Fruit fly (Drosophila melanogaster) whole organism, wandering third instar larva: ENCODE results near the gene CG14075.

ENCODE experiments used
- Abd-B ChIP-seq: fragments of >200 bp; optimal IDR thresholded peaks from 2 replicates; lab custom pipeline; 2017; ENCODE audit warnings: missing biosample characterization, missing genetic modification characterization
- CrebA ChIP-seq: fragments of 200-800 bp; sonication (Bioruptor generic); optimal IDR thresholded peaks from 2 replicates; lab custom pipeline; 2016; ENCODE audit warnings: missing biosample characterization, mild to moderate bottlenecking, missing genetic modification characterization, borderline replicate concordance
- Dif ChIP-seq: fragments of 200-275, 200-300 bp; sonication (Bioruptor generic); optimal IDR thresholded peaks from 2 replicates; lab custom pipeline; 2018; ENCODE audit warnings: missing biosample characterization, missing genetic modification characterization; ENCODE audit not compliant: partially characterized antibody
- Hnf4 ChIP-seq: fragments of 200-800 bp; sonication (Bioruptor generic); optimal IDR thresholded peaks from 2 replicates; lab custom pipeline; 2016; ENCODE audit warnings: missing biosample characterization, mild to moderate bottlenecking, missing genetic modification characterization
- Hr83 ChIP-seq: fragments of 200-300 bp; sonication (Bioruptor generic); optimal IDR thresholded peaks from 2 replicates; lab custom pipeline; 2016; ENCODE audit warnings: missing biosample characterization, mild to moderate bottlenecking, missing genetic modification characterization, moderate library complexity; ENCODE audit not compliant: poor library complexity, severe bottlenecking
- Jra ChIP-seq: sonication (Bioruptor generic); optimal IDR thresholded peaks from 2 replicates; lab custom pipeline; 2016; ENCODE audit warnings: missing biosample characterization, missing genetic modification characterization
- Mio ChIP-seq: sonication (Bioruptor generic); optimal IDR thresholded peaks from 2 replicates; lab custom pipeline; 2016; ENCODE audit warnings: missing biosample characterization, missing genetic modification characterization
- Myc ChIP-seq: fragments of >200 bp; optimal IDR thresholded peaks from 2 replicates; lab custom pipeline; 2017
- N ChIP-seq: fragments of >200 bp; optimal IDR thresholded peaks from 2 replicates; lab custom pipeline; 2018; ENCODE audit warnings: missing biosample characterization, missing external identifiers, missing genetic modification characterization
- OdsH ChIP-seq: fragments of 200-800 bp; sonication (Bioruptor generic); optimal IDR thresholded peaks from 2 replicates; lab custom pipeline; 2016; ENCODE audit warnings: missing biosample characterization, mild to moderate bottlenecking, missing genetic modification characterization
- Rel ChIP-seq, 2 experiments: fragments of 200-800 bp; sonication (Bioruptor generic) in 1 of 2; optimal IDR thresholded peaks; 2 replicates in 1 of 2; 3 replicates in 1 of 2; lab custom pipeline; 2016 to 2019; ENCODE audit warnings: mild to moderate bottlenecking in 2 of 2, missing biosample characterization in 2 of 2, missing genetic modification characterization in 2 of 2, moderate library complexity in 1 of 2
- Sp1 ChIP-seq: fragments of 200-800 bp; sonication (Bioruptor generic); optimal IDR thresholded peaks from 3 replicates; lab custom pipeline; 2019; ENCODE audit warnings: missing biosample characterization, mild to moderate bottlenecking, missing genetic modification characterization, moderate library complexity
- Vsx2 ChIP-seq: fragments of 200-300, 225-300 bp; sonication (Bioruptor generic); optimal IDR thresholded peaks from 2 replicates; lab custom pipeline; 2018; ENCODE audit warnings: missing biosample characterization, missing genetic modification characterization; ENCODE audit not compliant: partially characterized antibody
- dl ChIP-seq, 2 experiments: fragments of 175-275, 200-275 bp in 1 of 2; fragments of 200-275 bp in 1 of 2; sonication (Bioruptor generic); optimal IDR thresholded peaks; lab custom pipeline; 2018; ENCODE audit warnings: mild to moderate bottlenecking in 2 of 2, missing biosample characterization in 2 of 2, missing genetic modification characterization in 2 of 2, moderate library complexity in 2 of 2; ENCODE audit not compliant: partially characterized antibody in 2 of 2, insufficient read depth in 1 of 2
- dmrt93B ChIP-seq: fragments of 200-800 bp; sonication (Bioruptor generic); optimal IDR thresholded peaks from 2 replicates; lab custom pipeline; 2018; ENCODE audit warnings: missing biosample characterization, mild to moderate bottlenecking, missing genetic modification characterization
- dsf ChIP-seq: sonication (Bioruptor generic); optimal IDR thresholded peaks from 2 replicates; lab custom pipeline; 2016; ENCODE audit warnings: missing biosample characterization, missing genetic modification characterization, borderline replicate concordance
- ey ChIP-seq: fragments of 200-800 bp; sonication (Bioruptor generic); optimal IDR thresholded peaks from 2 replicates; lab custom pipeline; 2016; ENCODE audit warnings: missing biosample characterization, missing genetic modification characterization
- foxo ChIP-seq, 2 experiments: fragments of 200-800 bp; sonication (Bioruptor generic); optimal IDR thresholded peaks; 2 replicates in 1 of 2; 3 replicates in 1 of 2; lab custom pipeline; 2016 to 2017; ENCODE audit warnings: missing biosample characterization in 2 of 2, missing genetic modification characterization in 2 of 2
- fru ChIP-seq: fragments of 200-800 bp; sonication (Bioruptor generic); optimal IDR thresholded peaks from 3 replicates; lab custom pipeline; 2016; ENCODE audit warnings: missing biosample characterization, mild to moderate bottlenecking, missing genetic modification characterization
- h ChIP-seq: fragments of 200-800 bp; sonication (Bioruptor generic); optimal IDR thresholded peaks from 3 replicates; lab custom pipeline; 2016; ENCODE audit warnings: missing biosample characterization, mild to moderate bottlenecking, missing genetic modification characterization
- jim ChIP-seq: fragments of 175-275, 200-325 bp; sonication (Bioruptor generic); optimal IDR thresholded peaks from 2 replicates; lab custom pipeline; 2016; ENCODE audit warnings: missing biosample characterization, mild to moderate bottlenecking, missing genetic modification characterization
- lola ChIP-seq: fragments of >200 bp; optimal IDR thresholded peaks from 2 replicates; lab custom pipeline; 2017; ENCODE audit warnings: missing biosample characterization, missing genetic modification characterization
- pan ChIP-seq: fragments of >200 bp; optimal IDR thresholded peaks from 2 replicates; lab custom pipeline; 2017
- psq ChIP-seq: fragments of 200-800 bp; sonication (Bioruptor generic); optimal IDR thresholded peaks from 3 replicates; lab custom pipeline; 2017; ENCODE audit warnings: missing biosample characterization, mild to moderate bottlenecking, missing genetic modification characterization, moderate library complexity
- sage ChIP-seq: fragments of 200-800 bp; sonication (Bioruptor generic); optimal IDR thresholded peaks from 2 replicates; lab custom pipeline; 2016; ENCODE audit warnings: missing biosample characterization, mild to moderate bottlenecking, missing genetic modification characterization
- sv ChIP-seq: fragments of 200-800 bp; sonication (Bioruptor generic); optimal IDR thresholded peaks from 3 replicates; lab custom pipeline; 2016; ENCODE audit warnings: missing biosample characterization, missing genetic modification characterization
- usp ChIP-seq: fragments of >200 bp; optimal IDR thresholded peaks from 2 replicates; lab custom pipeline; 2017; ENCODE audit warnings: missing biosample characterization, missing genetic modification characterization
- woc ChIP-seq: sonication (Bioruptor generic); optimal IDR thresholded peaks from 2 replicates; lab custom pipeline; 2016; ENCODE audit warnings: missing biosample characterization, mild to moderate bottlenecking, missing genetic modification characterization

Gene CG14075

DNA sequence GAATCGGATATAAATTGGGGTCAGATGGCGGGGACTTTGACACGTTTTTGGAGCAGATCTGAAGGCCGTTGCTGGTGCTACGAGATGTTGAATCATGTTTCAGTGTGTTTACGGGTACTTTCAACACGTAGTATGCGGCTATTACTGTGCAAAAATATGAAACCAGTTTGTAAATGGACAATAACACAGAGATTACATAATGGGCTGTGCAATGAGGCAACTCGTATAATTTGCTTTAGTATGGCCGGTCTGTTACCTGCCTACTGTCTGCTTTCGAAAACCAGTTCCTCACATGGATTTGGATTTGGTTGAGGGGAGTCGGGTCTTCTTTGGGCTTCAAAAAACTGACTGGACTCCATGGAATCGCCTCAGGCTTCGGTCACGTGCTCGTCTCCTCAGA is 32.4 kb upstream of the CG14075 start:
- TF ChIP-seq dmrt93B (GFP tag; lab: Kevin White, UChicago) = no peak
- no peak for TF ChIP-seq Dif (GFP tag; lab: Kevin White, UChicago)
- no peak for TF ChIP-seq Myc (lab: Kevin White, UChicago)
- TF ChIP-seq woc = peak; percentile 37
- peak in 1 of 2 experiments; percentile 26 for TF ChIP-seq dl (GFP tag; optimal IDR thresholded peaks at IDR 0.05; lab: Kevin White, UChicago; ENCODE audit: insufficient read depth in 1 of 2, partially characterized antibody in 2 of 2)
- no peak for TF ChIP-seq jim (GFP tag; lab: Kevin White, UChicago)
- no peak for TF ChIP-seq dsf (GFP tag; lab: Kevin White, UChicago)
- no peak for TF ChIP-seq Vsx2 (GFP tag; lab: Kevin White, UChicago)
- TF ChIP-seq Hnf4 (GFP tag; lab: Kevin White, UChicago) = no peak
- no peak for TF ChIP-seq Sp1
- no peak for TF ChIP-seq Hr83
- peak; percentile 56 for TF ChIP-seq fru

- no peak for TF ChIP-seq Hr83
- TF ChIP-seq Myc (lab: Kevin White, UChicago) = peak; percentile 66
- TF ChIP-seq Vsx2 (GFP tag; lab: Kevin White, UChicago) = no peak
- TF ChIP-seq N (GFP tag; lab: Kevin White, UChicago) = peak; percentile 79
- peak; percentile 3 for TF ChIP-seq pan (lab: Kevin White, UChicago)
- no peak for TF ChIP-seq lola (GFP tag; lab: Kevin White, UChicago)
- TF ChIP-seq psq (GFP tag; lab: Kevin White, UChicago) = no peak
These were observed 27.7 kb upstream of the CG14075 start for dm6 chr3L:18957032-18957431.

DNA sequence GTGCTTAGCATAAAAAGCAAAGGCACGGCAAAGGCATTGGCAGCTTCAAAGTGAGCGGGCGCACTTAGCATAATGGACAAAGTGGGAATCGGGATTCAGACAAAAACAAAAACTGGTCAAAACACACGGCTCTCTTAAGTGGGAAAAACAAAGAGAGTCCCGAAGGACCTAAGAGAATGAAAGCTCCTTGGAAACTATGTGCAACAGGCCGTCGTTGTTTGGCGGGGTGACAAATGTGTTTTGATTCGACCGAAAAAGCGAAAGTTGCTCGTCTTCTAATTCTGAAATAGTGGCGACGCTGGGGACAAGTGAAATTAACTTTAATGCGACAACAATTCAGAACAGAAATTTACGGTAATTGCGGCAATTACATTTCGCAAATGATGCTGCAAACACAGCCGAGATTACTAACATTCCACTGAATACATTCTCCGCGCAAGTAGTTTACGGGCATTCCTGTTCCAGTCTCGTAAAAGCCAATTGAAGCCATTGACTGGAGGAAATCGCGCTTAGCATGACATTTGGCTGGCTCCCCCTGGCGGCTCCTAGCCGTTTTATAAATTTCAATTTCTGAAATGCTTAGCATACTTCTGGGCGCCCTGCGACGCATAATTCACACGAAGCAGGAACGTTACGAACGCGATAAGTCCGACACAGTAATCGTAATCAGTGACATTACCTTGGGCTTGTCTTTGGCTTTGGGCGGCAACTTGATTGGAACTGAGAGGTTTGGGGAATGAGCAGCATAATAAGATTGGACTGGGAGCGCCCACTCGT is 16.4 kb upstream of the CG14075 start:
- TF ChIP-seq Jra (GFP tag; lab: Kevin White, UChicago) (no peak), sv (GFP tag; lab: Kevin White, UChicago) (no peak), psq (GFP tag; lab: Kevin White, UChicago) (no peak), Myc (lab: Kevin White, UChicago) (peak; percentile 3), usp (no peak)

DNA sequence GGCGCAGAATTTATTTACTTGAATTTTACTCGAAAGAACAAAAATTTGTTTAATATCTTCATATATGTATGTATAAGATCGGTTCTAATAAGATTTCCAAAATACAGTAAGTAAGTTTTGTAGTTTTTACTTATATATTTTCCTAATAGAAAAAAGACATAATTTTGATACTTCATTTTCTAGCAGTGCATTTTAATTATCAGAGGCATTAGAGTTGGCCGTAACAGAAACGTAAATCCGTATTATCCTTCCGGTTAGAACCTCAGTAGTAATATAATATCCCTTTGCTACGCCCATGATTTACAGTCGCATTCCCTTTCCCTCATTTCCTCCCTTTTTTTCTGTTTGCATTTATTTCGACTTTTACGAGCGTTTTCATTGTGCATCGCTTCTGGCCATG is 8.0 kb upstream of the CG14075 start:
- TF ChIP-seq Abd-B (no peak), h (peak; percentile 4), Mio (GFP tag; lab: Kevin White, UChicago) (no peak), foxo (GFP tag; optimal IDR thresholded peaks at IDR 0.05; lab: Kevin White, UChicago) (peak in 1 of 2 experiments; percentile 26), OdsH (GFP tag; lab: Kevin White, UChicago) (peak; percentile 16), ey (peak; percentile 15), Sp1 (peak; percentile 12), fru (peak; percentile 18)
- TF ChIP-seq, all 38 proteins: peak for 6

DNA sequence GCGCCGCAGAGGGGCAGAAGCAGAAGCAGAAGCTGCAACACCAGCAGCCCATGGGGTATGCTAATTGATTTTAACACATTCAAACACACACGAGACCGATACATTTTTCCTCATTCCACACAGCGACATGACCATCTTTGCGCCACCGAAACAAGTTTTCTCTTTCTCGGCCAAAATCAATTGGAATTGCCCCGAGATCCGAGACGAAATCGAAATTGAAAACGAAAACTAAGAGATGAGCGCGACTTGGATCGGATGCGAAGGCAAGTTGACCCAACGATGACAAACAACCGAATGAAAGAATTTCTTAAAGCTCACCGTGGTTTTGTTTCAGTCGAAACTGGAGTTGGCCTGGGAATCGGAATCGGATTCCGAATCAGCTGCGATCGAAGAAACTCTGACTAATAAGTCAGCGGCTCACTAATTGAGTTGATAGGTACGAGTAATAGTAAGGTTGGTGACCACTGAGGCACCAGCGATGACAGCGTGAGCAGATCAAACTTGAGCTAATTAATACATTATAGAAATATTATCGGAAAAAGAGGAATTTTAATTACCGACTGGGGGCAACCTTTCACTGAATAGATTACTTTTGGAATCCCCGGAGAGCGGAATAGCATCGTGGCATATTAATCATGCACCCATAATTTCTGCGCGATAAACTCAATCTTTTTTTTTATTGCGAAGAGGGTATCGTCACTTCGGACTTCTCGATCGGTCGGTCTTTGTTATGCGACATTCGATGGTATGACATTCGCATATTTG is 3.5 kb downstream of the CG14075 start, which contains the start of gene CG11619:
TSS of gene CG11619 (minus strand) at position 269 of the 765 bp plus-strand sequence.
- TF ChIP-seq fru = peak; percentile 1
- TF ChIP-seq CrebA = no peak
- TF ChIP-seq woc = peak; percentile 29
- TF ChIP-seq ey = peak; percentile 16
- no peak for TF ChIP-seq Rel (GFP tag; optimal IDR thresholded peaks at IDR 0.05; lab: Kevin White, UChicago)
- peak; percentile 48 for TF ChIP-seq Rel (tag; optimal IDR thresholded peaks at IDR 0.05; lab: Kevin White, UChicago)
- no peak for TF ChIP-seq sage (GFP tag; lab: Kevin White, UChicago)
- TF ChIP-seq h = no peak
